Fruit fly (Drosophila melanogaster) whole organism, prepupa: Measurements from ENCODE around the gene CG7080.

Source experiments
- Blimp-1 ChIP-seq: fragments of 200-800 bp; sonication (Bioruptor generic); optimal IDR thresholded peaks from 3 replicates; lab custom pipeline; 2017; ENCODE audit warnings: missing biosample characterization, missing genetic modification characterization, mild to moderate bottlenecking, moderate library complexity, missing genetic modification reagents
- CG10669 ChIP-seq: fragments of 200-800 bp; sonication (Bioruptor generic); optimal IDR thresholded peaks from 3 replicates; lab custom pipeline; 2018; ENCODE audit warnings: missing biosample characterization, mild to moderate bottlenecking, missing genetic modification characterization, moderate library complexity
- CG11902 ChIP-seq: fragments of 200-800 bp; sonication (Bioruptor generic); optimal IDR thresholded peaks from 3 replicates; lab custom pipeline; 2016; ENCODE audit warnings: missing biosample characterization, missing genetic modification characterization
- CG15336 ChIP-seq: fragments of 200-800 bp; sonication (Bioruptor generic); IDR thresholded peaks from 2 replicates; pipeline ENCODE4 v1.3.6; 2022; ENCODE audit warnings: missing biosample characterization, missing genetic modification characterization
- CG1621 ChIP-seq: fragments of 200-800 bp; sonication (Bioruptor generic); optimal IDR thresholded peaks from 3 replicates; lab custom pipeline; 2018; ENCODE audit warnings: missing biosample characterization, mild to moderate bottlenecking, missing genetic modification characterization
- CG3032 ChIP-seq: fragments of 200-800 bp; optimal IDR thresholded peaks from 2 replicates; lab custom pipeline; 2019; ENCODE audit warnings: missing biosample characterization, mild to moderate bottlenecking, missing genetic modification characterization, moderate library complexity
- CG31627 ChIP-seq: fragments of 200-800 bp; sonication (Bioruptor generic); optimal IDR thresholded peaks from 3 replicates; lab custom pipeline; 2016; ENCODE audit warnings: missing biosample characterization, missing genetic modification characterization
- CG32006 ChIP-seq: fragments of 200-800 bp; sonication (Bioruptor generic); optimal IDR thresholded peaks from 3 replicates; lab custom pipeline; 2017; ENCODE audit warnings: missing biosample characterization, mild to moderate bottlenecking, missing genetic modification characterization
- CG34406 ChIP-seq: fragments of 200-800 bp; sonication (Bioruptor generic); optimal IDR thresholded peaks from 3 replicates; lab custom pipeline; 2016; ENCODE audit warnings: missing biosample characterization, missing genetic modification characterization
- CG3919 ChIP-seq: fragments of 200-800 bp; sonication (Bioruptor generic); optimal IDR thresholded peaks from 3 replicates; lab custom pipeline; 2016; ENCODE audit warnings: missing biosample characterization, missing genetic modification characterization
- CG4318 ChIP-seq: fragments of 200-800 bp; sonication (Bioruptor generic); optimal IDR thresholded peaks from 3 replicates; lab custom pipeline; 2017; ENCODE audit warnings: missing biosample characterization, mild to moderate bottlenecking, missing genetic modification characterization
- CG6163 ChIP-seq: fragments of 200-800 bp; sonication (Bioruptor generic); IDR thresholded peaks from 3 replicates; pipeline ENCODE4 v1.3.6; 2022; ENCODE audit warnings: missing biosample characterization, missing genetic modification characterization
- CG6276 ChIP-seq: fragments of 200-800 bp; sonication (Bioruptor generic); optimal IDR thresholded peaks from 2 replicates; lab custom pipeline; 2017; ENCODE audit warnings: missing biosample characterization, mild to moderate bottlenecking, missing genetic modification characterization
- CG6792 ChIP-seq: fragments of 200-800 bp; sonication (Bioruptor generic); optimal IDR thresholded peaks from 3 replicates; lab custom pipeline; 2016; ENCODE audit warnings: missing biosample characterization, missing genetic modification characterization
- CG6808 ChIP-seq: fragments of 200-800 bp; sonication (Bioruptor generic); optimal IDR thresholded peaks from 3 replicates; lab custom pipeline; 2017; ENCODE audit warnings: missing biosample characterization, missing genetic modification characterization, mild to moderate bottlenecking, moderate library complexity, missing genetic modification reagents
- CG8319 ChIP-seq: fragments of 200-800 bp; sonication (Bioruptor generic); optimal IDR thresholded peaks from 3 replicates; lab custom pipeline; 2016; ENCODE audit warnings: missing biosample characterization, missing genetic modification characterization
- CG8632 ChIP-seq: fragments of 200-800 bp; sonication (Bioruptor generic); optimal IDR thresholded peaks from 3 replicates; lab custom pipeline; 2016; ENCODE audit warnings: missing biosample characterization, missing genetic modification characterization
- CG9139 ChIP-seq: fragments of 200-800 bp; sonication (Bioruptor generic); optimal IDR thresholded peaks from 3 replicates; lab custom pipeline; 2017; ENCODE audit warnings: missing biosample characterization, mild to moderate bottlenecking, missing genetic modification characterization
- Eip75B ChIP-seq: fragments of 200-800 bp; sonication (Bioruptor generic); optimal IDR thresholded peaks from 3 replicates; lab custom pipeline; 2016; ENCODE audit warnings: missing biosample characterization, missing genetic modification characterization
- Eip78C ChIP-seq: fragments of 200-800 bp; sonication (Bioruptor generic); peaks from one replicate; lab custom pipeline; 2016; ENCODE audit warnings: missing biosample characterization, missing genetic modification characterization
- Ets96B ChIP-seq: fragments of 200-800 bp; optimal IDR thresholded peaks from 2 replicates; lab custom pipeline; 2019; ENCODE audit warnings: missing biosample characterization, mild to moderate bottlenecking, missing genetic modification characterization, moderate library complexity
- Gug ChIP-seq: fragments of 200-800 bp; sonication (Bioruptor generic); IDR thresholded peaks from 2 replicates; pipeline ENCODE4 v1.3.6; 2022; ENCODE audit warnings: missing biosample characterization, missing genetic modification characterization
- Hr39 ChIP-seq: fragments of 200-800 bp; sonication (Bioruptor generic); optimal IDR thresholded peaks from 2 replicates; lab custom pipeline; 2016; ENCODE audit warnings: missing biosample characterization, missing genetic modification characterization
- Hr4 ChIP-seq: fragments of 200-800 bp; sonication (Bioruptor generic); optimal IDR thresholded peaks from 3 replicates; lab custom pipeline; 2016; ENCODE audit warnings: missing biosample characterization, missing genetic modification characterization
- Met ChIP-seq: fragments of 200-800 bp; sonication (Bioruptor generic); optimal IDR thresholded peaks from 3 replicates; lab custom pipeline; 2016; ENCODE audit warnings: missing biosample characterization, missing genetic modification characterization
- OdsH ChIP-seq: fragments of 200-800 bp; sonication (Bioruptor generic); optimal IDR thresholded peaks from 3 replicates; lab custom pipeline; 2016; ENCODE audit warnings: missing biosample characterization, missing genetic modification characterization
- Smox ChIP-seq: fragments of 200-800 bp; sonication (Bioruptor generic); optimal IDR thresholded peaks from 3 replicates; lab custom pipeline; 2016; ENCODE audit warnings: missing biosample characterization, missing genetic modification characterization
- Sox102F ChIP-seq: fragments of 200-800 bp; sonication (Bioruptor generic); optimal IDR thresholded peaks from 2 replicates; lab custom pipeline; 2016; ENCODE audit warnings: missing biosample characterization, mild to moderate bottlenecking, missing genetic modification characterization
- achi ChIP-seq: fragments of 200-800 bp; sonication (Bioruptor generic); optimal IDR thresholded peaks from 3 replicates; lab custom pipeline; 2016; ENCODE audit warnings: missing biosample characterization, missing genetic modification characterization
- acj6 ChIP-seq: fragments of 200-800 bp; sonication (Bioruptor generic); optimal IDR thresholded peaks from 3 replicates; lab custom pipeline; 2016; ENCODE audit warnings: missing biosample characterization, missing genetic modification characterization
- cyc ChIP-seq: fragments of 200-800 bp; sonication (Bioruptor generic); optimal IDR thresholded peaks from 3 replicates; lab custom pipeline; 2016; ENCODE audit warnings: missing biosample characterization, missing genetic modification characterization
- eg ChIP-seq: fragments of 200-800 bp; sonication (Bioruptor generic); IDR thresholded peaks from 3 replicates; pipeline ENCODE4 v1.3.6; 2022; ENCODE audit warnings: missing biosample characterization, missing genetic modification characterization
- esn ChIP-seq: fragments of 200-800 bp; sonication (Bioruptor generic); optimal IDR thresholded peaks from 2 replicates; lab custom pipeline; 2016; ENCODE audit warnings: missing biosample characterization, mild to moderate bottlenecking, missing genetic modification characterization, moderate library complexity
- fd85E ChIP-seq: fragments of 200-800 bp; sonication (Bioruptor generic); optimal IDR thresholded peaks from 3 replicates; lab custom pipeline; 2016; ENCODE audit warnings: missing biosample characterization, missing genetic modification characterization
- fkh ChIP-seq: fragments of 200-800 bp; sonication (Bioruptor generic); optimal IDR thresholded peaks from 3 replicates; lab custom pipeline; 2017; ENCODE audit warnings: missing biosample characterization, mild to moderate bottlenecking, missing genetic modification characterization, moderate library complexity
- lz ChIP-seq: fragments of 200-800 bp; sonication (Bioruptor generic); optimal IDR thresholded peaks from 3 replicates; lab custom pipeline; 2016; ENCODE audit warnings: missing biosample characterization, missing genetic modification characterization
- pdm3 ChIP-seq: fragments of 200-800 bp; sonication (Bioruptor generic); optimal IDR thresholded peaks from 3 replicates; lab custom pipeline; 2016; ENCODE audit warnings: missing biosample characterization, missing genetic modification characterization
- salr ChIP-seq, 2 experiments: fragments of 200-800 bp; sonication (Bioruptor generic); optimal IDR thresholded peaks; 3 replicates each; lab custom pipeline; 2016 to 2018; ENCODE audit warnings: missing biosample characterization in 2 of 2, missing genetic modification characterization in 2 of 2, mild to moderate bottlenecking in 1 of 2
- ss ChIP-seq, 2 experiments: fragments of 200-800 bp; sonication (Bioruptor generic); optimal IDR thresholded peaks; 2 replicates in 1 of 2; 3 replicates in 1 of 2; lab custom pipeline; 2017 to 2018; ENCODE audit warnings: mild to moderate bottlenecking in 2 of 2, missing biosample characterization in 2 of 2, missing genetic modification characterization in 2 of 2, moderate library complexity in 1 of 2
- svp ChIP-seq: fragments of 200-800 bp; sonication (Bioruptor generic); peaks from one replicate; lab custom pipeline; 2016; ENCODE audit warnings: missing biosample characterization, missing genetic modification characterization
- topi ChIP-seq: fragments of 200-800 bp; sonication (Bioruptor generic); optimal IDR thresholded peaks from 3 replicates; lab custom pipeline; 2016; ENCODE audit warnings: missing biosample characterization, missing genetic modification characterization
- vri ChIP-seq: fragments of 200-800 bp; sonication (Bioruptor generic); optimal IDR thresholded peaks from 3 replicates; lab custom pipeline; 2016; ENCODE audit warnings: missing biosample characterization, mild to moderate bottlenecking, missing genetic modification characterization

The CG7080 gene

DNA sequence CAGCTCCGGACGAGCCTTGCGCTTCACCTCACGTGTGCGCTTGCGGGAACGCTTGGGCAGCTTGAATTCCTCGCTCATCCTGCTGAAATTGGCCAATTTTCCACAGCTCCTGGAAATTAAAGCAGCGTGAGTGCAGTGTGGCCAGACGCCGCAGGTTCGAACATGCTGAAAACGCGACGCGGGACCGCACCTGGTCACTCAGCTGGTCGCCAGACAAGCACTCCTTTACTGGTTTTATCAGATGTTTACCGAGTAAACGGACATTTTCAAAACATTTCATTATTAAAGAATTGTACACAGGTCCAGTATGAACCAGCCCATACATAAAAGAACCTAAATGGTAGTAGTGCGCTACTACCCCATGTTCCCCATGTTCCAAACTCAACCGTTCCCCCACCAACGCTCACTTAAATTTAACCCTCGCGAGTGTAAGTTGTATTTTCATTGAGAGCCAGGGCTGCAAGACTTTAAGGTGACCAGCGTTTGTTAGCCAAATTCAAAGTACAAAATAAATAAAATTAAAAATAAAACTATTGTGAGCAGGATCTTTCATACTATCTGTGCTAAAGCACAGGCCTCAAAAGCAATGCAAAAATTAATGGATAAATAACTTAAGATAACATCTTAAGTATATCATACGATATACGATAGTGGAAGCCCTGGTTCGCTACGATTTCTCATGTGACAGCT lies 33.3 kb downstream of the CG7080 start, which contains the start of the genes JMJD6, CG7071 and Muted (continued):
- TF ChIP-seq svp (GFP tag; lab: Kevin White, UChicago) (peak; percentile 92), CG6276 (peak; percentile 67), Gug (GFP tag; lab: Robert Waterston, UW) (peak; percentile 83), CG3919 (GFP tag; lab: Kevin White, UChicago) (peak; percentile 88), Eip75B (GFP tag; lab: Kevin White, UChicago) (peak; percentile 88), Smox (peak; percentile 89), pdm3 (peak; percentile 90), Eip78C (GFP tag; lab: Kevin White, UChicago) (peak; percentile 95), fkh (GFP tag; lab: Kevin White, UChicago) (peak; percentile 84), CG6163 (peak; percentile 87), Ets96B (tag; lab: Kevin White, UChicago) (peak; percentile 66), CG34406 (GFP tag; lab: Kevin White, UChicago) (peak; percentile 85), CG8632 (GFP tag; lab: Kevin White, UChicago) (peak; percentile 75), CG9139 (no peak), CG6792 (peak; percentile 86), Met (GFP tag; lab: Kevin White, UChicago) (peak; percentile 91), CG4318 (GFP tag; lab: Kevin White, UChicago) (peak; percentile 78), lz (GFP tag; lab: Kevin White, UChicago) (peak; percentile 93)
- TF ChIP-seq, all 60 proteins: peak for 58

DNA sequence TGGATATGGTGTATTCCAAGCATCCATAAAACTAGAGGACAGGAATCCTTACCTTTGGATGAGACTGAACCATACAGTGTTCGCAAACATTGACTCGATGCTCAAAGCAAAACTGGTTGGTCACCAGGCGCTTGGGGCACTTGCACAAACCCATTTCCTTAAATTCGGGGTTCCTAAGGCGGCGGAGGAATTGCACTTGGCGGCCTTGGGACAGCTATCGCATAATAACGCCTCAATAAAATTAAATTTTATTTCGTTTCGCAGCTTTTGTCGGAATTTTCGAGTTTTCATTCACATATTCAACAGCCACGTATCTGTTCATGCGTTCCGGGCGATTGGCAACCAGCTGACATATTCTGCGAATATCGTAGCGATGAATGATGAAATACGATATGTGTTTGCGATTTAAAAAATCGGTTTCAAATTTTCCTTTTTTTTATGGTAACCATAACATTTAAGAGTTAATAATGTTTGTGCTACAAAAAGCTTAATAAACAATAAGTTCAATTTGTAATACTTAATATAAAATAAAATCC lies 36.6 kb downstream of the CG7080 start, which contains the start of gene CG5382:
TSS of gene CG5382 (minus strand) at position 324 of the 536 bp plus-strand sequence.
- no peak for TF ChIP-seq fd85E
- TF ChIP-seq CG3919 (GFP tag; lab: Kevin White, UChicago), result no peak
- no peak for TF ChIP-seq CG11902
- no peak for TF ChIP-seq CG8319 (GFP tag; lab: Kevin White, UChicago)
- no peak for TF ChIP-seq Gug (GFP tag; lab: Robert Waterston, UW)
- no peak for TF ChIP-seq achi
- no peak for TF ChIP-seq CG32006 (GFP tag; lab: Kevin White, UChicago)

DNA sequence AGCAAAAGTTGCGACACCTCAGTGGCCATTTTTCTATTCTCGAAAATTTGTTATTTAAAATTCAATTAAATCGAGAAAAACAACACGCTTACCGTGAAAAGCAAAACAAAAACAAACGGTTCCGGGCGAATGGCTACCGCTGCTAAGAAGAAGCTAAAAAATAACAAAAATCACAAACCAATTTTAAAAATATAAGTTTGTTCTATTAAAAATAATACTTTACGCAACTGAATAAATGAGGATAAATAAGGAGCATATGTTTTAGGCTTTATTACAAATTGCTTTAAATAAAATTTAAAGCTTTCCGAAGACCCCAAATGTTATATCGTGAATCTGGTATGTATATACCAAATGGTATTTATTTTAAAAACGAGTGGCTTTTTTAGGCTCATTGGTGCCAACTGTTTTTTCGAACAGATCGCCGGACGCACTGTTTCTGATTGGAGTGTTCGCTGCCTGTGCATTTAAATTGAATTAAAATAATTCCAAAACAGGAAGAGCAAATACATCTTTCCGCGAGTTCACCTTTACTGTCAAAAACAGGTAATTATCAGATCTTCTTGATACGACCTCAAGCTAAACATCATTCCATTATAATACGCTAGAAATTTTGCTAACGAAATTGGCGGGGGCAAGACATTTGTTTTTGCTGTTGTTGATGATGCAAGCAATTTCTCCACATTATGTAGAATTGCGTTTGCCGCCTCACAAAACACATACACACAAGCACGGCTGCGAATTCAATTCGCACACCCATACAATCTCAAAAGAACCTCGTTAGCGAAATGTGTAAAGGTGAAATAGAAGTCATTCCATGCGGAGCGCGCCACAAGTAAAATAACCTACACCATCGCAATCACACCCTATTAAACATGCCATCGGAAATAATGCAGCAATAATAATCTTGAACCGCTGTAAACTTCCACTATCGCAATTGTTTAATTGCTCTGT lies 38.3 kb downstream of the CG7080 start, which contains the start of the genes Polr3F and PyK:
TSS of gene Polr3F (minus strand) at position 248 of the 951 bp plus-strand sequence.
TSS of gene PyK (plus strand) at position 411 of the 951 bp plus-strand sequence.
- TF ChIP-seq CG1621 (peak; percentile 52), OdsH (GFP tag; lab: Kevin White, UChicago) (peak; percentile 45), CG31627 (GFP tag; lab: Kevin White, UChicago) (peak; percentile 1), Sox102F (no peak), cyc (GFP tag; lab: Kevin White, UChicago) (peak; percentile 26), acj6 (peak; percentile 1), CG3032 (peak; percentile 41), Hr39 (GFP tag; lab: Kevin White, UChicago) (peak; percentile 20), Blimp-1 (GFP tag; lab: Kevin White, UChicago) (no peak), fd85E (no peak), achi (peak; percentile 12), CG10669 (GFP tag; lab: Kevin White, UChicago) (peak; percentile 47), CG4318 (GFP tag; lab: Kevin White, UChicago) (no peak), pdm3 (peak; percentile 36), Met (GFP tag; lab: Kevin White, UChicago) (peak; percentile 26), eg (peak; percentile 72), CG32006 (GFP tag; lab: Kevin White, UChicago) (peak; percentile 55), ss (GFP tag; optimal IDR thresholded peaks at IDR 0.05; lab: Kevin White, UChicago) (peak in 1 of 2 experiments; percentile 32), lz (GFP tag; lab: Kevin White, UChicago) (peak; percentile 36), CG34406 (GFP tag; lab: Kevin White, UChicago) (no peak), Hr4 (GFP tag; lab: Kevin White, UChicago) (peak; percentile 49), Eip75B (GFP tag; lab: Kevin White, UChicago) (peak; percentile 16), CG6808 (GFP tag; lab: Kevin White, UChicago) (peak; percentile 59), topi (GFP tag; lab: Kevin White, UChicago) (peak; percentile 39), CG3919 (GFP tag; lab: Kevin White, UChicago) (no peak), CG15336 (GFP tag; lab: Robert Waterston, UW) (peak; percentile 58), salr (GFP tag; optimal IDR thresholded peaks at IDR 0.05; lab: Kevin White, UChicago) (no peak), vri (GFP tag; lab: Kevin White, UChicago) (peak; percentile 48), esn (GFP tag; lab: Kevin White, UChicago) (peak; percentile 46), Smox (peak; percentile 45)
